Worm (Caenorhabditis elegans) whole organism, late embryonic: ENCODE results near the gene F53F8.5.

ENCODE experiments used
- F13H6.1 ChIP-seq: sonication (generic microtip); optimal IDR thresholded peaks from 2 replicates; lab custom pipeline; 2016; ENCODE audit warnings: missing genetic modification characterization, missing compliant biosample characterization
- ama-1 ChIP-seq: fragments of 150-350 bp; optimal IDR thresholded peaks from 2 replicates; lab custom pipeline; 2014
- ceh-14 ChIP-seq: sonication (generic microtip); optimal IDR thresholded peaks from 2 replicates; lab custom pipeline; 2016; ENCODE audit warnings: missing genotype, missing genetic modification characterization, missing compliant biosample characterization
- ceh-45 ChIP-seq: fragments of 200-800 bp; sonication (Bioruptor generic); IDR thresholded peaks from 2 replicates; pipeline ENCODE4 v1.3.6; 2022; ENCODE audit warnings: missing genetic modification reagents, missing genetic modification characterization, missing compliant biosample characterization
- fkh-10 ChIP-seq: fragments of 150-350 bp; optimal IDR thresholded peaks from 2 replicates; lab custom pipeline; 2014; ENCODE audit warnings: missing biosample characterization, missing genetic modification reagents, missing genetic modification characterization
- nfya-1 ChIP-seq: sonication (generic microtip); optimal IDR thresholded peaks from 2 replicates; lab custom pipeline; 2017; ENCODE audit warnings: missing genetic modification characterization, mild to moderate bottlenecking, missing compliant biosample characterization, antibody characterized with exemption, moderate library complexity
- nhr-11 ChIP-seq: fragments of 150-350 bp; optimal IDR thresholded peaks from 2 replicates; lab custom pipeline; 2014; ENCODE audit warnings: missing biosample characterization, missing genetic modification characterization
- tbx-2 ChIP-seq: sonication (generic microtip); optimal IDR thresholded peaks from 2 replicates; lab custom pipeline; 2016; ENCODE audit warnings: missing genetic modification characterization, missing compliant biosample characterization
- unc-55 ChIP-seq: sonication (generic microtip); optimal IDR thresholded peaks from 2 replicates; lab custom pipeline; 2017; ENCODE audit warnings: missing biosample characterization, missing genetic modification reagents, missing genetic modification characterization

DNA sequence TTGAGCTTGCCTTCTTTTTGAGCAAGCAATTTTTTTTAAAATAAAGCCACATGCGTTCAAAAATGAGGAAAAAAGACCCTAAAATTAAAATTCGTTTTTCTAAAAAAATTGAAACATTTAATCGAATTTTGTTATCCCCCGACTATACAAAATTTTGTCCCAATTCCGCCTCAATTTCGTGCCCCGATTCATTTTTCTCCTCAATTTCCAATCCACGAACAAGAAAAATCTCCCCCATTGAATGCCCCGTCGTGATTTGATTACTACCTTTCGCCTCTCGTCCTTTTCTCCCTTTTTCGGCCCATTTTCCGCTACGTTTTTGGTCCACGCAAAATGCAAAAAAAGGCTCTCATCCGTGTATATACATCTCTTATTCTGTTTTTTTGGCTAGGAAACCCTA is 51.9 kb downstream of the F53F8.5 start:
- TF ChIP-seq ama-1 (no peak), fkh-10 (GFP tag; lab: Kevin White, UChicago) (no peak), ceh-14 (tag; lab: Kevin White, UChicago) (no peak), nfya-1 (no peak), tbx-2 (tag; lab: Kevin White, UChicago) (no peak), nhr-11 (tag; lab: Kevin White, UChicago) (no peak), unc-55 (GFP tag; lab: Kevin White, UChicago) (no peak), F13H6.1 (tag; lab: Kevin White, UChicago) (no peak), ceh-45 (GFP tag; lab: Robert Waterston, UW) (no peak)
